Worm (Caenorhabditis elegans) whole organism, late embryonic: Measurements from ENCODE around the gene C13C4.8.

Source experiments
- C08G9.2 ChIP-seq: sonication (generic microtip); optimal IDR thresholded peaks from 2 replicates; lab custom pipeline; 2016; ENCODE audit warnings: mild to moderate bottlenecking, missing genetic modification characterization, moderate library complexity, missing compliant biosample characterization
- ceh-14 ChIP-seq: sonication (generic microtip); optimal IDR thresholded peaks from 2 replicates; lab custom pipeline; 2016; ENCODE audit warnings: missing genotype, missing genetic modification characterization, missing compliant biosample characterization
- ceh-24 ChIP-seq: sonication (generic microtip); optimal IDR thresholded peaks from 2 replicates; lab custom pipeline; 2016; ENCODE audit warnings: mild to moderate bottlenecking, missing genetic modification characterization, missing compliant biosample characterization
- ceh-6 ChIP-seq: fragments of 200-800 bp; sonication (Bioruptor generic); optimal IDR thresholded peaks from 2 replicates; lab custom pipeline; 2018; ENCODE audit warnings: mild to moderate bottlenecking, missing genetic modification characterization, missing compliant biosample characterization
- dmd-4 ChIP-seq: sonication (generic microtip); optimal IDR thresholded peaks from 2 replicates; lab custom pipeline; 2016; ENCODE audit warnings: borderline replicate concordance, missing genetic modification characterization, missing compliant biosample characterization
- elt-4 ChIP-seq: sonication (generic microtip); optimal IDR thresholded peaks from 2 replicates; lab custom pipeline; 2016; ENCODE audit warnings: missing genetic modification characterization, missing compliant biosample characterization
- eyg-1 ChIP-seq: sonication (generic microtip); optimal IDR thresholded peaks from 2 replicates; lab custom pipeline; 2016; ENCODE audit warnings: missing genotype, missing genetic modification characterization, missing compliant biosample characterization
- fkh-10 ChIP-seq: fragments of 150-350 bp; optimal IDR thresholded peaks from 2 replicates; lab custom pipeline; 2014; ENCODE audit warnings: missing biosample characterization, missing genetic modification reagents, missing genetic modification characterization
- hlh-15 ChIP-seq: sonication (generic microtip); optimal IDR thresholded peaks from 2 replicates; lab custom pipeline; 2016; ENCODE audit warnings: missing genetic modification characterization, missing compliant biosample characterization
- mec-3 ChIP-seq: sonication (generic microtip); optimal IDR thresholded peaks from 2 replicates; lab custom pipeline; 2016; ENCODE audit warnings: borderline replicate concordance, missing genetic modification characterization, missing compliant biosample characterization
- nfya-1 ChIP-seq: sonication (generic microtip); optimal IDR thresholded peaks from 2 replicates; lab custom pipeline; 2017; ENCODE audit warnings: missing genetic modification characterization, mild to moderate bottlenecking, missing compliant biosample characterization, antibody characterized with exemption, moderate library complexity
- odd-2 ChIP-seq: sonication (generic microtip); optimal IDR thresholded peaks from 2 replicates; lab custom pipeline; 2017; ENCODE audit warnings: antibody characterized with exemption, mild to moderate bottlenecking, missing genetic modification characterization, missing compliant biosample characterization
- pax-1 ChIP-seq: fragments of 150-350 bp; optimal IDR thresholded peaks from 2 replicates; lab custom pipeline; 2014; ENCODE audit warnings: missing biosample characterization, missing genetic modification characterization
- pha-2 ChIP-seq: sonication (generic microtip); optimal IDR thresholded peaks from 2 replicates; lab custom pipeline; 2017; ENCODE audit warnings: mild to moderate bottlenecking, missing genetic modification characterization, missing compliant biosample characterization
- pros-1 ChIP-seq: fragments of 150-350 bp; optimal IDR thresholded peaks from 2 replicates; lab custom pipeline; 2014; ENCODE audit warnings: missing biosample characterization, missing genetic modification reagents, missing genetic modification characterization
- rnt-1 ChIP-seq: sonication (generic microtip); optimal IDR thresholded peaks from 2 replicates; lab custom pipeline; 2016; ENCODE audit warnings: missing genetic modification characterization, missing compliant biosample characterization
- sox-4 ChIP-seq: sonication (generic microtip); optimal IDR thresholded peaks from 2 replicates; lab custom pipeline; 2017; ENCODE audit warnings: mild to moderate bottlenecking, missing genetic modification characterization, inconsistent platforms, missing compliant biosample characterization
- tbx-2 ChIP-seq: sonication (generic microtip); optimal IDR thresholded peaks from 2 replicates; lab custom pipeline; 2016; ENCODE audit warnings: missing genetic modification characterization, missing compliant biosample characterization
- unc-42 ChIP-seq: sonication (generic microtip); optimal IDR thresholded peaks from 2 replicates; lab custom pipeline; 2016; ENCODE audit warnings: missing genotype, missing genetic modification characterization, missing compliant biosample characterization

The C13C4.8 gene

ce11 chrV:12162906-12163305 lies 45.1 kb downstream of the C13C4.8 start, which contains the start of gene srj-4:
TSS of gene srj-4 (plus strand) at chrV:12163206.
- TF ChIP-seq dmd-4 (tag; lab: Kevin White, UChicago), result no peak
- TF ChIP-seq elt-4 (tag; lab: Kevin White, UChicago), result no peak
- no peak for TF ChIP-seq rnt-1

ce11 chrV:12167031-12167430 lies 49.2 kb downstream of the C13C4.8 start:
- no peak for TF ChIP-seq pax-1 (tag; lab: Kevin White, UChicago)
- TF ChIP-seq elt-4 (tag; lab: Kevin White, UChicago), result peak; percentile 18
- TF ChIP-seq ceh-24 (tag; lab: Kevin White, UChicago), result no peak
- TF ChIP-seq C08G9.2 (tag; lab: Kevin White, UChicago), result peak; percentile 32
- no peak for TF ChIP-seq sox-4
- TF ChIP-seq unc-42 (tag; lab: Kevin White, UChicago), result no peak
- no peak for TF ChIP-seq ceh-14 (tag; lab: Kevin White, UChicago)
- TF ChIP-seq tbx-2 (tag; lab: Kevin White, UChicago), result no peak
- no peak for TF ChIP-seq pros-1 (tag; lab: Kevin White, UChicago)
- peak; percentile 9 for TF ChIP-seq dmd-4 (tag; lab: Kevin White, UChicago)
- no peak for TF ChIP-seq ceh-6
- peak; percentile 33 for TF ChIP-seq mec-3 (tag; lab: Kevin White, UChicago)

ce11 chrV:12167653-12168052 lies 49.9 kb downstream of the C13C4.8 start, which contains the start of gene col-37:
TSS of gene col-37 (minus strand) at chrV:12167753.
- TF ChIP-seq eyg-1, result no peak
- no peak for TF ChIP-seq hlh-15
- no peak for TF ChIP-seq odd-2 (tag; lab: Kevin White, UChicago)
- TF ChIP-seq pha-2 (tag; lab: Kevin White, UChicago), result no peak
- TF ChIP-seq ceh-6, result no peak
- TF ChIP-seq sox-4, result no peak
- TF ChIP-seq fkh-10 (GFP tag; lab: Kevin White, UChicago), result no peak
- no peak for TF ChIP-seq dmd-4 (tag; lab: Kevin White, UChicago)
- no peak for TF ChIP-seq nfya-1 (tag; lab: Kevin White, UChicago)
